Worm (Caenorhabditis elegans) whole organism, L1 larva: Measurements from ENCODE around the gene ccd-5.
A peak's percentile ranks its signal among the peaks of the same experiment; 100 is the strongest.

Experiments
- C04F5.9 ChIP-seq: sonication (generic microtip); optimal IDR thresholded peaks from 2 replicates; lab custom pipeline; 2016; ENCODE audit warnings: missing genetic modification characterization, missing compliant biosample characterization
- C16A3.4 ChIP-seq: fragments of 150-350 bp; optimal IDR thresholded peaks from 2 replicates; lab custom pipeline; 2014; ENCODE audit warnings: missing biosample characterization, missing genetic modification characterization
- Y116A8C.19 ChIP-seq: sonication (generic microtip); optimal IDR thresholded peaks from 2 replicates; lab custom pipeline; 2016; ENCODE audit warnings: missing compliant biosample characterization, missing genetic modification characterization, borderline replicate concordance
- alr-1 ChIP-seq: fragments of 200-800 bp; sonication (Bioruptor generic); optimal IDR thresholded peaks from 2 replicates; lab custom pipeline; 2018; ENCODE audit warnings: borderline replicate concordance, mild to moderate bottlenecking, missing genetic modification characterization, missing compliant biosample characterization
- ama-1 ChIP-seq: fragments of 150-350 bp; optimal IDR thresholded peaks from 2 replicates; lab custom pipeline; 2014
- ceh-82 ChIP-seq, 3 experiments: fragments of 150-350 bp in 1 of 3; sonication (generic microtip) in 2 of 3; optimal IDR thresholded peaks; 2 replicates each; lab custom pipeline; 2014 to 2017; ENCODE audit warnings: missing biosample characterization in 3 of 3, missing genetic modification characterization in 3 of 3
- ceh-88 ChIP-seq: fragments of 200-800 bp; sonication (Bioruptor generic); IDR thresholded peaks from 2 replicates; pipeline ENCODE4 v1.3.6; 2022; ENCODE audit warnings: missing genetic modification characterization, missing compliant biosample characterization
- ceh-90 ChIP-seq: sonication (generic microtip); optimal IDR thresholded peaks from 2 replicates; lab custom pipeline; 2016; ENCODE audit warnings: missing genetic modification characterization, missing compliant biosample characterization
- ces-1 ChIP-seq: fragments of 150-350 bp; optimal IDR thresholded peaks from 2 replicates; lab custom pipeline; 2014; ENCODE audit warnings: missing biosample characterization, missing genetic modification reagents, missing genetic modification characterization
- dsc-1 ChIP-seq: sonication (generic microtip); optimal IDR thresholded peaks from 2 replicates; lab custom pipeline; 2016; ENCODE audit warnings: mild to moderate bottlenecking, missing genetic modification characterization, missing compliant biosample characterization
- efl-1 ChIP-seq, 4 experiments: fragments of 150-350 bp; optimal IDR thresholded peaks in 3 of 4; peaks in 1 of 4; 1 replicate in 1 of 4; 2 replicates in 3 of 4; lab custom pipeline; 2014; ENCODE audit warnings: missing biosample characterization in 2 of 4, missing genetic modification characterization in 2 of 4, missing genetic modification reagents in 2 of 4
- efl-3 ChIP-seq: fragments of 200-800 bp; sonication (Bioruptor generic); optimal IDR thresholded peaks from 2 replicates; lab custom pipeline; 2018; ENCODE audit warnings: mild to moderate bottlenecking, missing genetic modification characterization, missing compliant biosample characterization
- fkh-4 ChIP-seq: sonication (generic microtip); optimal IDR thresholded peaks from 2 replicates; lab custom pipeline; 2016; ENCODE audit warnings: missing compliant biosample characterization, missing genetic modification characterization, borderline replicate concordance
- fkh-8 ChIP-seq: sonication (generic microtip); optimal IDR thresholded peaks from 2 replicates; lab custom pipeline; 2016; ENCODE audit warnings: mild to moderate bottlenecking, missing genetic modification characterization, missing compliant biosample characterization
- hlh-17 ChIP-seq: fragments of 200-800 bp; sonication (Bioruptor generic); optimal IDR thresholded peaks from 2 replicates; lab custom pipeline; 2018; ENCODE audit warnings: missing genetic modification characterization, mild to moderate bottlenecking, missing compliant biosample characterization, moderate library complexity, borderline replicate concordance
- hlh-4 ChIP-seq: sonication (generic microtip); optimal IDR thresholded peaks from 2 replicates; lab custom pipeline; 2016; ENCODE audit warnings: mild to moderate bottlenecking, missing genetic modification characterization, missing compliant biosample characterization
- isw-1 ChIP-seq: fragments of 200-800 bp; sonication (Bioruptor generic); IDR thresholded peaks from 2 replicates; pipeline ENCODE4 v1.3.6; 2022; ENCODE audit warnings: missing genetic modification characterization, missing compliant biosample characterization
- jun-1 ChIP-seq: fragments of 150-350 bp; optimal IDR thresholded peaks from 2 replicates; lab custom pipeline; 2014; ENCODE audit warnings: missing biosample characterization, missing genetic modification reagents, missing genetic modification characterization
- lin-13 ChIP-seq: fragments of 150-350 bp; optimal IDR thresholded peaks from 2 replicates; lab custom pipeline; 2014; ENCODE audit warnings: missing biosample characterization, missing genetic modification reagents, missing genetic modification characterization
- lin-14 ChIP-seq: fragments of 200-800 bp; sonication (Bioruptor generic); optimal IDR thresholded peaks from 2 replicates; lab custom pipeline; 2018; ENCODE audit warnings: mild to moderate bottlenecking, missing genetic modification characterization, moderate library complexity, missing compliant biosample characterization
- lin-35 ChIP-seq, 2 experiments: fragments of 150-350 bp; optimal IDR thresholded peaks; 2 replicates each; lab custom pipeline; 2014; ENCODE audit warnings: missing biosample characterization in 2 of 2, missing genetic modification characterization in 2 of 2, missing genetic modification reagents in 2 of 2
- lin-39 ChIP-seq: fragments of 150-350 bp; optimal IDR thresholded peaks from 2 replicates; lab custom pipeline; 2014; ENCODE audit warnings: missing biosample characterization, missing genetic modification reagents, missing genetic modification characterization
- lir-3 ChIP-seq: sonication (generic microtip); optimal IDR thresholded peaks from 2 replicates; lab custom pipeline; 2016; ENCODE audit warnings: mild to moderate bottlenecking, missing genetic modification characterization, moderate library complexity, missing compliant biosample characterization; ENCODE audit not compliant: poor library complexity
- mab-9 ChIP-seq: fragments of 200-800 bp; sonication (Bioruptor generic); IDR thresholded peaks from 2 replicates; pipeline ENCODE4 v1.3.6; 2022; ENCODE audit warnings: missing genetic modification reagents, missing genetic modification characterization, missing compliant biosample characterization
- mdl-1 ChIP-seq, 2 experiments: fragments of 150-350 bp; optimal IDR thresholded peaks; 2 replicates each; lab custom pipeline; 2014 to 2017; ENCODE audit warnings: missing biosample characterization in 2 of 2, missing genetic modification characterization in 2 of 2, inconsistent platforms in 1 of 2
- mef-2 ChIP-seq: fragments of 150-350 bp; optimal IDR thresholded peaks from 2 replicates; lab custom pipeline; 2014; ENCODE audit warnings: missing biosample characterization, missing genetic modification characterization
- mep-1 ChIP-seq: fragments of 150-350 bp; optimal IDR thresholded peaks from 2 replicates; lab custom pipeline; 2014; ENCODE audit warnings: missing biosample characterization, missing genetic modification characterization
- nhr-20 ChIP-seq: sonication (generic microtip); optimal IDR thresholded peaks from 2 replicates; lab custom pipeline; 2016; ENCODE audit warnings: mild to moderate bottlenecking, missing genetic modification characterization, missing compliant biosample characterization
- nhr-237 ChIP-seq: fragments of 150-350 bp; optimal IDR thresholded peaks from 2 replicates; lab custom pipeline; 2014; ENCODE audit warnings: missing biosample characterization, missing genetic modification characterization
- nhr-28 ChIP-seq: fragments of 150-350 bp; optimal IDR thresholded peaks from 2 replicates; lab custom pipeline; 2014; ENCODE audit warnings: missing biosample characterization, missing genetic modification characterization
- nhr-47 ChIP-seq: sonication (generic microtip); optimal IDR thresholded peaks from 2 replicates; lab custom pipeline; 2016; ENCODE audit warnings: mild to moderate bottlenecking, missing genetic modification characterization, moderate library complexity, missing compliant biosample characterization
- nhr-71 ChIP-seq: sonication (generic microtip); optimal IDR thresholded peaks from 2 replicates; lab custom pipeline; 2016; ENCODE audit warnings: mild to moderate bottlenecking, missing genetic modification characterization, moderate library complexity, missing compliant biosample characterization
- nhr-76 ChIP-seq: sonication (generic microtip); optimal IDR thresholded peaks from 2 replicates; lab custom pipeline; 2017; ENCODE audit warnings: missing biosample characterization, missing genetic modification characterization
- nhr-77 ChIP-seq: fragments of 150-350 bp; optimal IDR thresholded peaks from 2 replicates; lab custom pipeline; 2014; ENCODE audit warnings: missing biosample characterization, missing genetic modification characterization
- nhr-90 ChIP-seq: sonication (generic microtip); optimal IDR thresholded peaks from 2 replicates; lab custom pipeline; 2016; ENCODE audit warnings: mild to moderate bottlenecking, missing genetic modification characterization, missing compliant biosample characterization; ENCODE audit not compliant: poor library complexity
- pax-3 ChIP-seq: fragments of 200-800 bp; sonication (Bioruptor generic); optimal IDR thresholded peaks from 2 replicates; lab custom pipeline; 2018; ENCODE audit warnings: mild to moderate bottlenecking, missing genetic modification characterization, moderate library complexity, missing compliant biosample characterization
- pqm-1 ChIP-seq: sonication (generic microtip); optimal IDR thresholded peaks from 3 replicates; lab custom pipeline; 2017; ENCODE audit warnings: missing biosample characterization, missing genetic modification characterization
- rnt-1 ChIP-seq: sonication (generic microtip); optimal IDR thresholded peaks from 2 replicates; lab custom pipeline; 2016; ENCODE audit warnings: mild to moderate bottlenecking, missing genetic modification characterization, moderate library complexity, missing compliant biosample characterization
- skn-1 ChIP-seq: fragments of 150-350 bp; optimal IDR thresholded peaks from 2 replicates; lab custom pipeline; 2014; ENCODE audit warnings: missing biosample characterization, missing genetic modification characterization
- snpc-4 ChIP-seq: fragments of 150-350 bp; optimal IDR thresholded peaks from 2 replicates; lab custom pipeline; 2014; ENCODE audit warnings: missing biosample characterization, missing genetic modification characterization
- snu-23 ChIP-seq: sonication (generic microtip); optimal IDR thresholded peaks from 2 replicates; lab custom pipeline; 2016; ENCODE audit warnings: missing genetic modification characterization, missing compliant biosample characterization
- sox-4 ChIP-seq: sonication (generic microtip); optimal IDR thresholded peaks from 2 replicates; lab custom pipeline; 2016; ENCODE audit warnings: missing genetic modification characterization, missing compliant biosample characterization
- sptf-1 ChIP-seq: fragments of 150-350 bp; optimal IDR thresholded peaks from 2 replicates; lab custom pipeline; 2014; ENCODE audit warnings: missing biosample characterization, missing genetic modification characterization
- swsn-7 ChIP-seq: sonication (generic microtip); optimal IDR thresholded peaks from 2 replicates; lab custom pipeline; 2016; ENCODE audit warnings: missing genetic modification characterization, missing compliant biosample characterization
- tlp-1 ChIP-seq: fragments of 150-350 bp; optimal IDR thresholded peaks from 2 replicates; lab custom pipeline; 2014; ENCODE audit warnings: missing biosample characterization, missing genetic modification characterization
- unc-86 ChIP-seq: sonication (generic microtip); optimal IDR thresholded peaks from 2 replicates; lab custom pipeline; 2016; ENCODE audit warnings: missing genetic modification characterization, missing compliant biosample characterization
- unc-98 ChIP-seq: fragments of 200-800 bp; sonication (Bioruptor generic); IDR thresholded peaks from 2 replicates; pipeline ENCODE4 v1.3.6; 2022; ENCODE audit warnings: missing genetic modification characterization, missing compliant biosample characterization
- vab-15 ChIP-seq: sonication (generic microtip); optimal IDR thresholded peaks from 2 replicates; lab custom pipeline; 2017; ENCODE audit warnings: missing genotype, mild to moderate bottlenecking, missing genetic modification characterization, missing compliant biosample characterization
- ztf-4 ChIP-seq: fragments of 150-350 bp; optimal IDR thresholded peaks from 2 replicates; lab custom pipeline; 2014; ENCODE audit warnings: missing biosample characterization, missing genetic modification characterization

Gene ccd-5

DNA sequence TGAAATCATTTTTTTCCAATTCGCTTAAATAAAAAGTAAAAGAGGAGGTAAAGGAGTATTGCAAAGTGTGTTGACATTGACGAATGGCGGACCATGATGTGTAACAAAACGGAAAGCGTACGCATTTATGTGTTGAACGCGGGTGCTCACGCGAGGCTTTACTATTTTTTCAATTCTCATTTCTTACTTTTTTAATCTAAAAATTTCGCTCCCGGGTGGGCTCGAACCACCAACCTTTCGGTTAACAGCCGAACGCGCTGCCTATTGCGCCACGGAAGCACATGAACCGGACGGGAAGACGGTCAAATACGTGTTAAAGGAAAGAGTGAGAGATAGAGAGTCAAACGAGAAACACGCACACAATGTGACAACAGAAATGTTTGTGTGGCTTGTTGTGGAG lies 23.1 kb downstream of the ccd-5 start (continued):
- TF ChIP-seq Y116A8C.19 (tag; lab: Kevin White, UChicago) = no peak
- no peak for TF ChIP-seq alr-1
- no peak for TF ChIP-seq ztf-4 (tag; lab: Kevin White, UChicago)
- TF ChIP-seq snu-23 = peak; percentile 84
- TF ChIP-seq skn-1 = peak; percentile 94
- TF ChIP-seq lin-39 (tag; lab: Kevin White, UChicago) = no peak
- peak; percentile 75 for TF ChIP-seq nhr-20
- no peak for TF ChIP-seq ceh-90 (tag; lab: Kevin White, UChicago)
- no peak for TF ChIP-seq ces-1 (GFP tag; lab: Kevin White, UChicago)
- TF ChIP-seq ama-1 = no peak
- peak; percentile 48 for TF ChIP-seq lir-3
- peak; percentile 27; the same call in 1 of the 2 replicates for TF ChIP-seq ceh-88 (GFP tag; lab: Robert Waterston, UW)
- TF ChIP-seq lin-14 (GFP tag; lab: Kevin White, UChicago) = peak; percentile 79
- no peak for TF ChIP-seq lin-13 (GFP tag; lab: Kevin White, UChicago)
- TF ChIP-seq vab-15 = no peak
- TF ChIP-seq tlp-1 = no peak
- peak; percentile 48 for TF ChIP-seq snpc-4 (tag; lab: Kevin White, UChicago)
- no peak for TF ChIP-seq mab-9
- no peak for TF ChIP-seq hlh-4 (tag; lab: Kevin White, UChicago)
- TF ChIP-seq efl-1 (optimal IDR thresholded peaks at IDR 0.05; lab: Kevin White, UChicago) = peak in 1 of 2 experiments; percentile 17
- peak in 1 of 2 experiments; percentile 93 for TF ChIP-seq efl-1 (GFP tag; optimal IDR thresholded peaks at IDR 0.05 in 1 of 2; lab: Kevin White, UChicago)
- TF ChIP-seq pax-3 (tag; lab: Kevin White, UChicago) = peak; percentile 30
- TF ChIP-seq mef-2 (tag; lab: Kevin White, UChicago) = peak; percentile 29
- TF ChIP-seq fkh-4 (tag; lab: Kevin White, UChicago) = no peak
- peak; percentile 86 for TF ChIP-seq mep-1
- no peak for TF ChIP-seq pqm-1 (tag; lab: Kevin White, UChicago)
- no peak for TF ChIP-seq nhr-237
- peak; percentile 56 for TF ChIP-seq jun-1 (tag; lab: Kevin White, UChicago)
- peak; percentile 42 for TF ChIP-seq fkh-8
- TF ChIP-seq nhr-90 = peak; percentile 74
- TF ChIP-seq sptf-1 (tag; lab: Kevin White, UChicago) = no peak
- TF ChIP-seq C16A3.4 = peak; percentile 71
- peak in 1 of 2 experiments; percentile 53 for TF ChIP-seq mdl-1 (tag; optimal IDR thresholded peaks at IDR 0.05; lab: Kevin White, UChicago)
- TF ChIP-seq nhr-71 (tag; lab: Kevin White, UChicago) = peak; percentile 80
- no peak for TF ChIP-seq nhr-28
- no peak for TF ChIP-seq unc-98 (GFP tag; lab: Robert Waterston, UW)
- TF ChIP-seq unc-86 = peak; percentile 38
- peak; percentile 74 for TF ChIP-seq dsc-1 (tag; lab: Kevin White, UChicago)
- peak; percentile 80 for TF ChIP-seq nhr-47 (tag; lab: Kevin White, UChicago)
- no peak for TF ChIP-seq isw-1 (GFP tag; lab: Robert Waterston, UW)
- peak; percentile 75 for TF ChIP-seq rnt-1
- TF ChIP-seq nhr-77 (tag; lab: Kevin White, UChicago) = peak; percentile 82
- TF ChIP-seq efl-3 (GFP tag; lab: Kevin White, UChicago) = no peak
- no peak for TF ChIP-seq C04F5.9
- TF ChIP-seq sox-4 (tag; lab: Kevin White, UChicago) = no peak
- no peak for TF ChIP-seq hlh-17 (GFP tag; lab: Kevin White, UChicago)

DNA sequence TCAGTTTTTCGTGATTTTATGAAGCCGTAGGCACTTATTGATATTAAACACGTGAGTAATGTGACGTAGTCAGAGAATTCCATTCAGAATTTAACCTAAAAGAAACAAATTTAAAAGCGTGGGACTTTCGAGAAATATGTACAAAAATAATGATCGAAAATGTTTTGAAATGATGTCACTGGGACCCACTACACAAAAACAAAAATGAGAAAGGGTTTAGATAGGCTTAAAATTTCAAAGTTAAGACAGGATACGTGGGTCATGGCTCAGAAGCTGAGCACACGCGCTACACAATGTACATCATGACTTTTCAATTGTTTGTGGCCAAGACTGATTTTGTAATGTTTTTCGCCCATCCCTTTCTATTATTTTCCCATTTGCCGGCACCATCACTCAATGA lies 23.6 kb downstream of the ccd-5 start, which contains the start of gene smvt-1:
smvt-1 (minus strand) TSS at position 101 of the 400 bp plus-strand sequence.
- no peak for TF ChIP-seq lin-14 (GFP tag; lab: Kevin White, UChicago)
- TF ChIP-seq lin-35 (GFP tag; optimal IDR thresholded peaks at IDR 0.05; lab: Kevin White, UChicago) = no peak
- no peak for TF ChIP-seq nhr-76 (tag; lab: Kevin White, UChicago)
- TF ChIP-seq ceh-82 (tag; optimal IDR thresholded peaks at IDR 0.05; lab: Kevin White, UChicago) = no peak
- no peak for TF ChIP-seq alr-1
- TF ChIP-seq dsc-1 (tag; lab: Kevin White, UChicago) = peak; percentile 22
- TF ChIP-seq swsn-7 (tag; lab: Kevin White, UChicago) = no peak
